Fruit fly (Drosophila melanogaster) whole organism, embryonic: ENCODE measurements around the gene Srp9.

ENCODE experiments used
- Abd-B ChIP-seq: fragments of 200-800 bp; sonication (Bioruptor generic); optimal IDR thresholded peaks from 2 replicates; lab custom pipeline; 2018; ENCODE audit warnings: missing biosample characterization, mild to moderate bottlenecking, missing genetic modification characterization, moderate library complexity
- Antp ChIP-seq: fragments of 200-800 bp; sonication (Bioruptor generic); optimal IDR thresholded peaks from 3 replicates; lab custom pipeline; 2016; ENCODE audit warnings: missing biosample characterization, missing genetic modification characterization
- CG10543 ChIP-seq: fragments of 200-800 bp; sonication (Bioruptor generic); optimal IDR thresholded peaks from 3 replicates; lab custom pipeline; 2017; ENCODE audit warnings: missing biosample characterization, mild to moderate bottlenecking, missing genetic modification characterization, moderate library complexity
- CG12104 ChIP-seq: fragments of 200-800 bp; sonication (Bioruptor generic); optimal IDR thresholded peaks from 3 replicates; lab custom pipeline; 2016; ENCODE audit warnings: missing biosample characterization, missing genetic modification characterization
- CG13296 ChIP-seq: fragments of 200-800 bp; sonication (Bioruptor generic); optimal IDR thresholded peaks from 3 replicates; lab custom pipeline; 2018; ENCODE audit warnings: missing biosample characterization, mild to moderate bottlenecking, missing genetic modification characterization
- CG13624 ChIP-seq: fragments of 200-800 bp; sonication (Bioruptor generic); optimal IDR thresholded peaks from 2 replicates; lab custom pipeline; 2016; ENCODE audit warnings: missing biosample characterization, missing genetic modification characterization
- CG15514 ChIP-seq: fragments of 200-800 bp; sonication (Bioruptor generic); optimal IDR thresholded peaks from 3 replicates; lab custom pipeline; 2017; ENCODE audit warnings: missing biosample characterization, missing genetic modification characterization, mild to moderate bottlenecking, moderate library complexity, missing genetic modification reagents
- CG15696 ChIP-seq: fragments of 200-800 bp; sonication (Bioruptor generic); optimal IDR thresholded peaks from 2 replicates; lab custom pipeline; 2019; ENCODE audit warnings: missing biosample characterization, mild to moderate bottlenecking, missing genetic modification characterization, moderate library complexity
- CG17385 ChIP-seq: fragments of 200-800 bp; sonication (Bioruptor generic); optimal IDR thresholded peaks from 3 replicates; lab custom pipeline; 2018; ENCODE audit warnings: missing biosample characterization, mild to moderate bottlenecking, missing genetic modification characterization
- CG1832 ChIP-seq: fragments of 200-800 bp; sonication (Bioruptor generic); optimal IDR thresholded peaks from 2 replicates; lab custom pipeline; 2017; ENCODE audit warnings: missing biosample characterization, mild to moderate bottlenecking, missing genetic modification characterization, inconsistent platforms
- CG2712 ChIP-seq: fragments of 200-800 bp; optimal IDR thresholded peaks from 3 replicates; lab custom pipeline; 2019; ENCODE audit warnings: missing biosample characterization, mild to moderate bottlenecking, missing genetic modification characterization, moderate library complexity
- CG30431 ChIP-seq: fragments of 200-800 bp; sonication (Bioruptor generic); optimal IDR thresholded peaks from 2 replicates; lab custom pipeline; 2017; ENCODE audit warnings: missing biosample characterization, missing genetic modification characterization
- CG33213 ChIP-seq: fragments of 200-800 bp; sonication (Bioruptor generic); optimal IDR thresholded peaks from 3 replicates; lab custom pipeline; 2016; ENCODE audit warnings: missing biosample characterization, missing genetic modification characterization
- CG3995 ChIP-seq: fragments of 200-800 bp; sonication (Bioruptor generic); optimal IDR thresholded peaks from 3 replicates; lab custom pipeline; 2016; ENCODE audit warnings: missing biosample characterization, missing genetic modification characterization
- CG4854 ChIP-seq: fragments of 200-800 bp; sonication (Bioruptor generic); optimal IDR thresholded peaks from 2 replicates; lab custom pipeline; 2016; ENCODE audit warnings: missing biosample characterization, missing genetic modification characterization, inconsistent platforms
- CG5180 ChIP-seq: fragments of 200-800 bp; sonication (Bioruptor generic); optimal IDR thresholded peaks from 3 replicates; lab custom pipeline; 2017; ENCODE audit warnings: missing biosample characterization, missing genetic modification characterization, mild to moderate bottlenecking, moderate library complexity, missing genetic modification reagents
- CG6683 ChIP-seq: fragments of 200-800 bp; sonication (Bioruptor generic); optimal IDR thresholded peaks from 2 replicates; lab custom pipeline; 2017; ENCODE audit warnings: missing biosample characterization, mild to moderate bottlenecking, missing genetic modification characterization, missing genetic modification reagents
- CG7556 ChIP-seq: fragments of 200-800 bp; sonication (Bioruptor generic); optimal IDR thresholded peaks from 2 replicates; lab custom pipeline; 2017; ENCODE audit warnings: missing biosample characterization, mild to moderate bottlenecking, missing genetic modification characterization
- CG9727 ChIP-seq: fragments of 200-800 bp; sonication (Bioruptor generic); optimal IDR thresholded peaks from 3 replicates; lab custom pipeline; 2017; ENCODE audit warnings: missing biosample characterization, mild to moderate bottlenecking, missing genetic modification characterization
- CG9797 ChIP-seq: fragments of 200-800 bp; sonication (Bioruptor generic); optimal IDR thresholded peaks from 3 replicates; lab custom pipeline; 2018; ENCODE audit warnings: missing biosample characterization, mild to moderate bottlenecking, missing genetic modification characterization
- CG9876 ChIP-seq: fragments of 200-800 bp; sonication (Bioruptor generic); optimal IDR thresholded peaks from 2 replicates; lab custom pipeline; 2016; ENCODE audit warnings: missing biosample characterization, missing genetic modification characterization
- Deaf1 ChIP-seq: fragments of 200-800 bp; optimal IDR thresholded peaks from 3 replicates; lab custom pipeline; 2019; ENCODE audit warnings: missing biosample characterization, mild to moderate bottlenecking, missing genetic modification characterization, moderate library complexity
- Ets65A ChIP-seq: fragments of 200-800 bp; sonication (Bioruptor generic); peaks from one replicate; lab custom pipeline; 2016; ENCODE audit warnings: missing biosample characterization, missing genetic modification characterization
- Hmr ChIP-seq: fragments of 200-800 bp; sonication (Bioruptor generic); optimal IDR thresholded peaks from 3 replicates; lab custom pipeline; 2017; ENCODE audit warnings: mild to moderate bottlenecking, missing biosample characterization, missing genetic modification reagents, missing genetic modification characterization
- Hmx ChIP-seq: fragments of 200-800 bp; sonication (Bioruptor generic); optimal IDR thresholded peaks from 2 replicates; lab custom pipeline; 2016; ENCODE audit warnings: missing biosample characterization, missing genetic modification characterization
- Kr ChIP-seq: fragments of 200-800 bp; sonication (Bioruptor generic); optimal IDR thresholded peaks from 2 replicates; lab custom pipeline; 2017; ENCODE audit warnings: missing biosample characterization, mild to moderate bottlenecking, missing genetic modification characterization
- NK7.1 ChIP-seq: fragments of 200-800 bp; sonication (Bioruptor generic); optimal IDR thresholded peaks from 3 replicates; lab custom pipeline; 2016; ENCODE audit warnings: missing biosample characterization, missing genetic modification characterization
- Nf-YC ChIP-seq: fragments of 200-800 bp; optimal IDR thresholded peaks from 3 replicates; lab custom pipeline; 2019; ENCODE audit warnings: missing biosample characterization, mild to moderate bottlenecking, missing genetic modification characterization, moderate library complexity
- Side ChIP-seq: fragments of 200-800 bp; sonication (Bioruptor generic); optimal IDR thresholded peaks from 2 replicates; lab custom pipeline; 2016; ENCODE audit warnings: missing biosample characterization, missing genetic modification characterization
- ab ChIP-seq: fragments of 200-800 bp; sonication (Bioruptor generic); optimal IDR thresholded peaks from 2 replicates; lab custom pipeline; 2016; ENCODE audit warnings: missing biosample characterization, missing genetic modification characterization
- ash1 ChIP-seq: fragments of 200-800 bp; sonication (Bioruptor generic); optimal IDR thresholded peaks from 2 replicates; lab custom pipeline; 2018; ENCODE audit warnings: missing biosample characterization, mild to moderate bottlenecking, missing genetic modification characterization
- corto ChIP-seq: fragments of 200-800 bp; sonication (Bioruptor generic); optimal IDR thresholded peaks from 2 replicates; lab custom pipeline; 2016; ENCODE audit warnings: missing biosample characterization, mild to moderate bottlenecking, missing genetic modification characterization, moderate library complexity
- dpn ChIP-seq, 2 experiments: fragments of 200-800 bp; sonication (Bioruptor generic); optimal IDR thresholded peaks; 3 replicates each; lab custom pipeline; 2016; ENCODE audit warnings: missing biosample characterization in 2 of 2, missing genetic modification characterization in 2 of 2
- ems ChIP-seq: fragments of 200-800 bp; sonication (Bioruptor generic); optimal IDR thresholded peaks from 3 replicates; lab custom pipeline; 2016; ENCODE audit warnings: missing biosample characterization, missing genetic modification characterization
- gem ChIP-seq: fragments of 200-800 bp; sonication (Bioruptor generic); optimal IDR thresholded peaks from 2 replicates; lab custom pipeline; 2019; ENCODE audit warnings: missing biosample characterization, mild to moderate bottlenecking, missing genetic modification characterization, moderate library complexity
- gro ChIP-seq: fragments of 200-800 bp; sonication (Bioruptor generic); optimal IDR thresholded peaks from 2 replicates; lab custom pipeline; 2016; ENCODE audit warnings: missing biosample characterization, missing genetic modification characterization
- jumu ChIP-seq: fragments of 200-800 bp; sonication (Bioruptor generic); optimal IDR thresholded peaks from 3 replicates; lab custom pipeline; 2016; ENCODE audit warnings: missing biosample characterization, missing genetic modification characterization
- kay ChIP-seq: fragments of 200-800 bp; sonication (Bioruptor generic); optimal IDR thresholded peaks from 2 replicates; lab custom pipeline; 2016; ENCODE audit warnings: missing biosample characterization, missing genetic modification characterization
- nerfin-1 ChIP-seq: fragments of 200-800 bp; sonication (Bioruptor generic); optimal IDR thresholded peaks from 3 replicates; lab custom pipeline; 2019; ENCODE audit warnings: missing biosample characterization, mild to moderate bottlenecking, missing genetic modification characterization, moderate library complexity
- phol ChIP-seq: fragments of 200-800 bp; sonication (Bioruptor generic); optimal IDR thresholded peaks from 3 replicates; lab custom pipeline; 2018; ENCODE audit warnings: missing biosample characterization, mild to moderate bottlenecking, missing genetic modification characterization, moderate library complexity
- salm ChIP-seq: fragments of 200-800 bp; sonication (Bioruptor generic); optimal IDR thresholded peaks from 2 replicates; lab custom pipeline; 2018; ENCODE audit warnings: missing biosample characterization, mild to moderate bottlenecking, missing genetic modification characterization
- scrt ChIP-seq: fragments of 200-800 bp; sonication (Bioruptor generic); optimal IDR thresholded peaks from 2 replicates; lab custom pipeline; 2018; ENCODE audit warnings: missing biosample characterization, mild to moderate bottlenecking, missing genetic modification characterization, moderate library complexity
- sens ChIP-seq: fragments of 200-800 bp; sonication (Bioruptor generic); peaks from one replicate; lab custom pipeline; 2016; ENCODE audit warnings: missing biosample characterization, missing genetic modification characterization
- shn ChIP-seq: fragments of 200-800 bp; sonication (Bioruptor generic); optimal IDR thresholded peaks from 3 replicates; lab custom pipeline; 2016; ENCODE audit warnings: missing biosample characterization, missing genetic modification characterization
- slp2 ChIP-seq: fragments of 200-800 bp; sonication (Bioruptor generic); optimal IDR thresholded peaks from 2 replicates; lab custom pipeline; 2016; ENCODE audit warnings: missing biosample characterization, missing genetic modification characterization
- sug ChIP-seq: fragments of 200-800 bp; optimal IDR thresholded peaks from 2 replicates; lab custom pipeline; 2019; ENCODE audit warnings: missing biosample characterization, mild to moderate bottlenecking, missing genetic modification characterization, moderate library complexity
- trem ChIP-seq: fragments of 200-800 bp; optimal IDR thresholded peaks from 3 replicates; lab custom pipeline; 2019; ENCODE audit warnings: missing biosample characterization, mild to moderate bottlenecking, missing genetic modification characterization, moderate library complexity
- trh ChIP-seq: fragments of 200-800 bp; sonication (Bioruptor generic); optimal IDR thresholded peaks from 2 replicates; lab custom pipeline; 2016; ENCODE audit warnings: missing biosample characterization, missing genetic modification characterization
- vvl ChIP-seq: fragments of 200-800 bp; sonication (Bioruptor generic); IDR thresholded peaks from 2 replicates; pipeline ENCODE4 v1.3.6; 2022; ENCODE audit warnings: missing biosample characterization, missing genetic modification characterization

Gene Srp9

dm6 chr3L:7978777-7979649 is 42.8 kb downstream of the Srp9 start, which contains the start of gene nmo (continued):
- TF ChIP-seq trem (tag; lab: Kevin White, UChicago) (peak; percentile 92), corto (GFP tag; lab: Kevin White, UChicago) (peak; percentile 47), CG6683 (GFP tag; lab: Kevin White, UChicago) (peak; percentile 31), Hmx (GFP tag; lab: Kevin White, UChicago) (no peak), CG1832 (GFP tag; lab: Kevin White, UChicago) (peak; percentile 41), Kr (GFP tag; lab: Kevin White, UChicago) (peak; percentile 34), CG15696 (tag; lab: Kevin White, UChicago) (no peak), Side (GFP tag; lab: Kevin White, UChicago) (peak; percentile 23), CG9727 (GFP tag; lab: Kevin White, UChicago) (peak; percentile 34), CG7556 (GFP tag; lab: Kevin White, UChicago) (peak; percentile 22), CG15514 (GFP tag; lab: Kevin White, UChicago) (peak; percentile 82), shn (GFP tag; lab: Kevin White, UChicago) (no peak), Antp (GFP tag; lab: Kevin White, UChicago) (peak; percentile 5), jumu (GFP tag; lab: Kevin White, UChicago) (peak; percentile 5), phol (tag; lab: Kevin White, UChicago) (peak; percentile 76), CG9797 (GFP tag; lab: Kevin White, UChicago) (peak; percentile 84), salm (peak; percentile 11), CG13296 (GFP tag; lab: Kevin White, UChicago) (peak; percentile 47), CG4854 (GFP tag; lab: Kevin White, UChicago) (peak; percentile 39), Abd-B (GFP tag; lab: Kevin White, UChicago) (peak; percentile 57), gem (no peak), CG12104 (no peak), CG10543 (GFP tag; lab: Kevin White, UChicago) (peak; percentile 68), ash1 (GFP tag; lab: Kevin White, UChicago) (peak; percentile 63), trh (no peak), dpn (GFP tag; optimal IDR thresholded peaks at IDR 0.05; lab: Kevin White, UChicago) (peak in 1 of 2 experiments; percentile 5), gro (GFP tag; lab: Kevin White, UChicago) (peak; percentile 67), vvl (no peak), nerfin-1 (peak; percentile 19), slp2 (GFP tag; lab: Kevin White, UChicago) (peak; percentile 8), ems (GFP tag; lab: Kevin White, UChicago) (no peak), sens (GFP tag; lab: Kevin White, UChicago) (peak; percentile 74), Ets65A (peak; percentile 66), scrt (GFP tag; lab: Kevin White, UChicago) (peak; percentile 36), CG30431 (no peak), CG17385 (GFP tag; lab: Kevin White, UChicago) (peak; percentile 23), CG2712 (tag; lab: Kevin White, UChicago) (peak; percentile 24), ab (GFP tag; lab: Kevin White, UChicago) (no peak), Deaf1 (tag; lab: Kevin White, UChicago) (peak; percentile 10), kay (GFP tag; lab: Kevin White, UChicago) (peak; percentile 30), Hmr (GFP tag; lab: Kevin White, UChicago) (peak; percentile 11), sug (peak; percentile 72), CG3995 (peak; percentile 57), CG33213 (peak; percentile 70), CG5180 (GFP tag; lab: Kevin White, UChicago) (peak; percentile 22), NK7.1 (GFP tag; lab: Kevin White, UChicago) (peak; percentile 29), CG9876 (GFP tag; lab: Kevin White, UChicago) (no peak), CG13624 (GFP tag; lab: Kevin White, UChicago) (peak; percentile 59), Nf-YC (peak; percentile 42)
